Worm (Caenorhabditis elegans): Measurements from ENCODE around the gene mpst-7.

mpst-7 gene

ce11 chrV:12928929-12929532 is 31.9 kb downstream of the mpst-7 start, which contains the start of gene T16G1.2:
T16G1.2 (plus strand) TSS chrV:12929482.
- peak; percentile 24 for TF ChIP-seq blmp-1 (tag; optimal IDR thresholded peaks at IDR 0.05)
- TF ChIP-seq mab-5 (tag; optimal IDR thresholded peaks at IDR 0.05): no peak

ce11 chrV:12924128-12924527 is 36.8 kb downstream of the mpst-7 start, which contains the start of gene pqn-67:
pqn-67 (plus strand) TSS chrV:12924428.
- no peak for TF ChIP-seq lin-32 (GFP tag; optimal IDR thresholded peaks at IDR 0.05)

ce11 chrV:12922308-12922707 is 38.6 kb downstream of the mpst-7 start, which contains the start of gene dhrs-4:
dhrs-4 (plus strand) TSS chrV:12922608.
- no peak for TF ChIP-seq zip-8 (tag; optimal IDR thresholded peaks at IDR 0.05)
- TF ChIP-seq sptf-1 (tag; optimal IDR thresholded peaks at IDR 0.05): no peak
- no peak for TF ChIP-seq blmp-1 (tag; optimal IDR thresholded peaks at IDR 0.05)
- no peak for TF ChIP-seq nhr-28 (tag; optimal IDR thresholded peaks at IDR 0.05)
- TF ChIP-seq drap-1 (GFP tag; optimal IDR thresholded peaks at IDR 0.05): no peak

- TF ChIP-seq elt-3 (tag; optimal IDR thresholded peaks at IDR 0.05) (no peak), pha-4 (tag; optimal IDR thresholded peaks at IDR 0.05) (no peak), ceh-39 (tag; optimal IDR thresholded peaks at IDR 0.05) (no peak), nhr-76 (tag; optimal IDR thresholded peaks at IDR 0.05) (no peak), elt-1 (tag; optimal IDR thresholded peaks at IDR 0.05; ENCODE audit: borderline replicate concordance, insufficient read depth) (no peak), sptf-1 (tag; optimal IDR thresholded peaks at IDR 0.05) (no peak), snpc-4 (tag; optimal IDR thresholded peaks at IDR 0.05) (no peak), nhr-12 (tag; optimal IDR thresholded peaks at IDR 0.05) (no peak)
Observed at ce11 chrV:12921680-12922079, 39.3 kb downstream of the mpst-7 start.

- TF ChIP-seq pha-4 (tag; optimal IDR thresholded peaks at IDR 0.05) (no peak), lsy-2 (tag; optimal IDR thresholded peaks at IDR 0.05) (no peak), sem-2 (GFP tag; optimal IDR thresholded peaks at IDR 0.05) (no peak), ceh-83 (GFP tag; optimal IDR thresholded peaks at IDR 0.05) (no peak), nhr-12 (tag; optimal IDR thresholded peaks at IDR 0.05) (no peak), lin-13 (tag; optimal IDR thresholded peaks at IDR 0.05) (no peak), bed-3 (GFP tag; optimal IDR thresholded peaks at IDR 0.05) (no peak), nhr-2 (tag; optimal IDR thresholded peaks at IDR 0.05) (no peak), elt-3 (tag; optimal IDR thresholded peaks at IDR 0.05) (no peak), ceh-43 (GFP tag; optimal IDR thresholded peaks at IDR 0.05) (no peak), mls-2 (tag; optimal IDR thresholded peaks at IDR 0.05) (no peak), unc-120 (tag; optimal IDR thresholded peaks at IDR 0.05; ENCODE audit: poor library complexity, severe bottlenecking) (no peak)
Observed at ce11 chrV:12919705-12920104, 41.2 kb downstream of the mpst-7 start, which contains the start of gene lipl-1. lipl-1 (plus strand) TSS chrV:12919986.

ce11 chrV:12909544-12910157 is 51.3 kb downstream of the mpst-7 start, which contains the start of gene nid-1:
nid-1 (plus strand) TSS chrV:12910107.
- no peak for TF ChIP-seq nhr-2 (tag; optimal IDR thresholded peaks at IDR 0.05)
- TF ChIP-seq blmp-1 (tag; optimal IDR thresholded peaks at IDR 0.05): no peak
- no peak for TF ChIP-seq lin-13 (tag; optimal IDR thresholded peaks at IDR 0.05)
- no peak for TF ChIP-seq sptf-1 (tag; optimal IDR thresholded peaks at IDR 0.05)
- TF ChIP-seq elt-3 (tag; optimal IDR thresholded peaks at IDR 0.05): no peak
- TF ChIP-seq nhr-237 (tag; optimal IDR thresholded peaks at IDR 0.05): no peak
- no peak for TF ChIP-seq nhr-76 (tag; optimal IDR thresholded peaks at IDR 0.05)
- TF ChIP-seq flh-1 (GFP tag; optimal IDR thresholded peaks at IDR 0.05): no peak
- TF ChIP-seq nhr-12 (tag; optimal IDR thresholded peaks at IDR 0.05): no peak

- TF ChIP-seq hlh-1 (tag; optimal IDR thresholded peaks at IDR 0.05) (peak; percentile 89), mep-1 (tag; optimal IDR thresholded peaks at IDR 0.05) (no peak)
Observed at ce11 chrV:12908614-12909013, 52.3 kb downstream of the mpst-7 start.
